Worm (Caenorhabditis elegans) whole organism, late embryonic: ENCODE measurements around the gene Y51H4A.25.

ENCODE experiments used
- C08G9.2 ChIP-seq: sonication (generic microtip); optimal IDR thresholded peaks from 2 replicates; lab custom pipeline; 2016; ENCODE audit warnings: mild to moderate bottlenecking, missing genetic modification characterization, moderate library complexity, missing compliant biosample characterization
- C38D4.7 ChIP-seq: fragments of 200-800 bp; sonication (Bioruptor generic); optimal IDR thresholded peaks from 2 replicates; lab custom pipeline; 2018; ENCODE audit warnings: mild to moderate bottlenecking, missing genetic modification characterization, moderate library complexity, missing compliant biosample characterization
- K02D7.2 ChIP-seq: sonication (generic microtip); optimal IDR thresholded peaks from 2 replicates; lab custom pipeline; 2017; ENCODE audit warnings: mild to moderate bottlenecking, missing genetic modification characterization, missing compliant biosample characterization
- ceh-14 ChIP-seq: sonication (generic microtip); optimal IDR thresholded peaks from 2 replicates; lab custom pipeline; 2016; ENCODE audit warnings: missing genotype, missing genetic modification characterization, missing compliant biosample characterization
- ceh-22 ChIP-seq: sonication (generic microtip); optimal IDR thresholded peaks from 2 replicates; lab custom pipeline; 2017; ENCODE audit warnings: missing biosample characterization, missing genetic modification characterization
- ceh-30 ChIP-seq: fragments of 150-350 bp; optimal IDR thresholded peaks from 2 replicates; lab custom pipeline; 2014; ENCODE audit warnings: missing biosample characterization, missing genetic modification characterization
- ceh-31 ChIP-seq: sonication (generic microtip); optimal IDR thresholded peaks from 2 replicates; lab custom pipeline; 2016; ENCODE audit warnings: missing genetic modification characterization, missing compliant biosample characterization
- ceh-34 ChIP-seq: sonication (generic microtip); optimal IDR thresholded peaks from 2 replicates; lab custom pipeline; 2016; ENCODE audit warnings: mild to moderate bottlenecking, missing genetic modification characterization, missing compliant biosample characterization
- ceh-48 ChIP-seq: sonication (generic microtip); optimal IDR thresholded peaks from 2 replicates; lab custom pipeline; 2016; ENCODE audit warnings: missing genetic modification characterization, inconsistent platforms, missing compliant biosample characterization
- ceh-6 ChIP-seq: fragments of 200-800 bp; sonication (Bioruptor generic); optimal IDR thresholded peaks from 2 replicates; lab custom pipeline; 2018; ENCODE audit warnings: mild to moderate bottlenecking, missing genetic modification characterization, missing compliant biosample characterization
- ceh-9 ChIP-seq: sonication (generic microtip); optimal IDR thresholded peaks from 2 replicates; lab custom pipeline; 2016; ENCODE audit warnings: mild to moderate bottlenecking, missing genetic modification characterization, inconsistent platforms, missing compliant biosample characterization
- dmd-4 ChIP-seq: sonication (generic microtip); optimal IDR thresholded peaks from 2 replicates; lab custom pipeline; 2016; ENCODE audit warnings: borderline replicate concordance, missing genetic modification characterization, missing compliant biosample characterization
- dve-1 ChIP-seq: sonication (generic microtip); optimal IDR thresholded peaks from 2 replicates; lab custom pipeline; 2017; ENCODE audit warnings: antibody characterized with exemption, mild to moderate bottlenecking, missing genetic modification characterization, missing compliant biosample characterization
- elt-2 ChIP-seq: sonication (generic microtip); optimal IDR thresholded peaks from 2 replicates; lab custom pipeline; 2016; ENCODE audit warnings: missing genetic modification reagents, missing genetic modification characterization, missing compliant biosample characterization
- fkh-10 ChIP-seq: fragments of 150-350 bp; optimal IDR thresholded peaks from 2 replicates; lab custom pipeline; 2014; ENCODE audit warnings: missing biosample characterization, missing genetic modification reagents, missing genetic modification characterization
- hlh-15 ChIP-seq: sonication (generic microtip); optimal IDR thresholded peaks from 2 replicates; lab custom pipeline; 2016; ENCODE audit warnings: missing genetic modification characterization, missing compliant biosample characterization
- hlh-8 ChIP-seq: sonication (generic microtip); optimal IDR thresholded peaks from 2 replicates; lab custom pipeline; 2016; ENCODE audit warnings: missing genotype, missing genetic modification characterization, missing compliant biosample characterization
- lim-6 ChIP-seq: sonication (generic microtip); optimal IDR thresholded peaks from 2 replicates; lab custom pipeline; 2016; ENCODE audit warnings: missing genetic modification characterization, missing compliant biosample characterization
- lin-11 ChIP-seq: fragments of 200-800 bp; sonication (Bioruptor generic); optimal IDR thresholded peaks from 2 replicates; lab custom pipeline; 2018; ENCODE audit warnings: mild to moderate bottlenecking, missing genetic modification characterization, missing compliant biosample characterization
- nfya-1 ChIP-seq: sonication (generic microtip); optimal IDR thresholded peaks from 2 replicates; lab custom pipeline; 2017; ENCODE audit warnings: missing genetic modification characterization, mild to moderate bottlenecking, missing compliant biosample characterization, antibody characterized with exemption, moderate library complexity
- nhr-11 ChIP-seq: fragments of 150-350 bp; optimal IDR thresholded peaks from 2 replicates; lab custom pipeline; 2014; ENCODE audit warnings: missing biosample characterization, missing genetic modification characterization
- nhr-232 ChIP-seq: sonication (generic microtip); optimal IDR thresholded peaks from 2 replicates; lab custom pipeline; 2016; ENCODE audit warnings: missing genetic modification characterization, missing compliant biosample characterization
- pag-3 ChIP-seq: sonication (generic microtip); optimal IDR thresholded peaks from 2 replicates; lab custom pipeline; 2016; ENCODE audit warnings: missing compliant biosample characterization, missing genetic modification characterization, borderline replicate concordance
- pat-9 ChIP-seq: fragments of 200-800 bp; sonication (Bioruptor generic); optimal IDR thresholded peaks from 2 replicates; lab custom pipeline; 2018; ENCODE audit warnings: mild to moderate bottlenecking, missing genetic modification characterization, moderate library complexity, missing compliant biosample characterization
- pax-1 ChIP-seq: fragments of 150-350 bp; optimal IDR thresholded peaks from 2 replicates; lab custom pipeline; 2014; ENCODE audit warnings: missing biosample characterization, missing genetic modification characterization
- pha-4 ChIP-seq: fragments of 150-350 bp; optimal IDR thresholded peaks from 2 replicates; lab custom pipeline; 2018; ENCODE audit warnings: missing biosample characterization, missing genetic modification reagents, missing genetic modification characterization
- pqm-1 ChIP-seq: sonication (generic microtip); optimal IDR thresholded peaks from 2 replicates; lab custom pipeline; 2016; ENCODE audit warnings: missing genetic modification characterization, missing compliant biosample characterization
- pros-1 ChIP-seq: fragments of 150-350 bp; optimal IDR thresholded peaks from 2 replicates; lab custom pipeline; 2014; ENCODE audit warnings: missing biosample characterization, missing genetic modification reagents, missing genetic modification characterization
- sdc-2 ChIP-seq: sonication (generic microtip); optimal IDR thresholded peaks from 2 replicates; lab custom pipeline; 2016; ENCODE audit warnings: missing genotype, missing genetic modification characterization, missing compliant biosample characterization
- tbx-2 ChIP-seq: sonication (generic microtip); optimal IDR thresholded peaks from 2 replicates; lab custom pipeline; 2016; ENCODE audit warnings: missing genetic modification characterization, missing compliant biosample characterization
- tbx-7 ChIP-seq: sonication (generic microtip); optimal IDR thresholded peaks from 2 replicates; lab custom pipeline; 2016; ENCODE audit warnings: missing genotype, missing genetic modification characterization, missing compliant biosample characterization
- unc-3 ChIP-seq, 2 experiments: fragments of 200-800 bp in 1 of 2; sonication (Bioruptor generic) in 1 of 2; sonication (generic microtip) in 1 of 2; conservative IDR thresholded peaks in 1 of 2; optimal IDR thresholded peaks in 1 of 2; 2 replicates each; pipeline versions ENCODE4 v1.3.6 to Lab custom; 2016 to 2022; ENCODE audit warnings: missing compliant biosample characterization in 2 of 2, missing genetic modification characterization in 2 of 2, missing genetic modification reagents in 1 of 2
- unc-42 ChIP-seq: sonication (generic microtip); optimal IDR thresholded peaks from 2 replicates; lab custom pipeline; 2016; ENCODE audit warnings: missing genotype, missing genetic modification characterization, missing compliant biosample characterization

Y51H4A.25 gene

DNA sequence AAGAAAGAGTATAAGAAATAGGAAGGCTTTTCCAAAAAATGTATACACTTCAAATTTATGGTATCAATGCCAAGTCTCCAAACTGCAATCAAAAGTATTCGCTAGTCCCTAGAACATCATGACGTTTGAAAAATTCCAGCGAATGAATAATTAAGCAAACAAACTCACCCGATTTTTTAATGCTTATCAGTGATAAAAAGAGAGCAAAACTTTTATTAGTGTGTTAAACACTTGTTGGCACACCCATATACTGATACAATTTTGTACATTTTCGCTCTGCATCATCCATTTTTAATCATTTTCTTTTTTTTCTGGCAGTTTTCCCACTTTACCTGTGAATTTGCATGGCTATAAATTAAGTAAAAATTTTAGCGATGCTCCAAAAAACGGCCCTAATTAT lies at the start of gene Y51H4A.25:
TSS of gene Y51H4A.25 (plus strand) at position 373 of the 400 bp plus-strand sequence.
- TF ChIP-seq pax-1 (tag; lab: Kevin White, UChicago) (no peak), tbx-2 (tag; lab: Kevin White, UChicago) (no peak), hlh-15 (no peak), fkh-10 (GFP tag; lab: Kevin White, UChicago) (no peak), dve-1 (tag; lab: Kevin White, UChicago) (no peak), pat-9 (tag; lab: Kevin White, UChicago) (no peak), lin-11 (tag; lab: Kevin White, UChicago) (no peak), dmd-4 (tag; lab: Kevin White, UChicago) (no peak), ceh-48 (no peak), K02D7.2 (tag; lab: Kevin White, UChicago) (no peak), ceh-31 (tag; lab: Kevin White, UChicago) (no peak), sdc-2 (no peak), unc-3 (GFP tag; conservative IDR thresholded peaks at IDR 0.05; lab: Robert Waterston, UW) (no peak), unc-3 (tag; optimal IDR thresholded peaks at IDR 0.05; lab: Kevin White, UChicago) (no peak), elt-2 (no peak), ceh-22 (tag; lab: Kevin White, UChicago) (no peak)

DNA sequence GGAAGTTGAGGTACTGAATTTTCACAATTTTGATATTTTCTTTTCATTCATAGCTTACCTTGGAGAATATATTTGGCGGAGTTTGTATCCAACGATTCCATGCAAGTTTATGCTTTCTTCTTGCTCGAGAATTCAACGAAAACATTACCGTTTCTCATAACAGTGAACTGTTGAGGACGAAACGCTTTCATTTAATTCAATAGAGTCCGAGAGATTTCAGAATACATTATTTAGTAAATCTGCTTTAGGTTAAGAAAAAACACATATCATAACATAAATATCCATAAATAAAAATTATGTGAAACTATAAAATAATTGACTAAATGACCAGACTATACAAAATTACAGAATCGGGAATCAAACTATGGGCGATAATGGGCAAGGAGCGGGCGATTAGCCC lies 41.6 kb upstream of the Y51H4A.25 start, which contains the start of gene Y51H4A.941:
TSS of gene Y51H4A.941 (minus strand) at position 101 of the 400 bp plus-strand sequence.
- TF ChIP-seq lim-6 (tag; lab: Kevin White, UChicago) (no peak), ceh-14 (tag; lab: Kevin White, UChicago) (no peak), ceh-30 (tag; lab: Kevin White, UChicago) (no peak), ceh-6 (GFP tag; lab: Kevin White, UChicago) (no peak), pqm-1 (tag; lab: Kevin White, UChicago) (no peak), hlh-8 (no peak), ceh-48 (no peak), nfya-1 (tag; lab: Kevin White, UChicago) (no peak), nhr-11 (tag; lab: Kevin White, UChicago) (no peak), pha-4 (tag; lab: Kevin White, UChicago) (no peak), pax-1 (tag; lab: Kevin White, UChicago) (no peak), ceh-31 (tag; lab: Kevin White, UChicago) (no peak)

DNA sequence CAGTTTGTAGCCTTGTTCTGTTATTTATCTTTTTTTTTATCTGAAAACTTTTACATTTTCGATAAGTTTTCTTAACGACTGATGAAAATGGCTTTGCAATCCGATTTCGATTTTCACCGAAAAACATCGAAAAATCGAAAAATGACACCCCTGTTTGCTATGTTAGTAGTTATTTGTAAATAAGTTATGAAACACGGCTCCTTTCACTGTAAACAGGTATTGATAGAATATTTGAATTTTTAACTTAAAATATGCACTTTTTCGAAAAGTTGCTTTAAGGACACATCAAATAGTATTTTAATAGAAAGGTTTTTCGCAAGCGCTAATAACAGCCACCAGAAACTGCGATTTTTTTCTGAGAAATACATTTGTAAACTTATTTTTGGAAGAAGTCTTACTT lies 39.7 kb upstream of the Y51H4A.25 start:
- TF ChIP-seq ceh-31 (tag; lab: Kevin White, UChicago) (no peak), C38D4.7 (GFP tag; lab: Kevin White, UChicago) (no peak), elt-2 (no peak), lin-11 (tag; lab: Kevin White, UChicago) (no peak), pqm-1 (tag; lab: Kevin White, UChicago) (no peak), K02D7.2 (tag; lab: Kevin White, UChicago) (no peak), C08G9.2 (tag; lab: Kevin White, UChicago) (no peak), lim-6 (tag; lab: Kevin White, UChicago) (no peak), pag-3 (tag; lab: Kevin White, UChicago) (no peak), unc-42 (tag; lab: Kevin White, UChicago) (no peak), dve-1 (tag; lab: Kevin White, UChicago) (no peak), ceh-48 (no peak), ceh-22 (tag; lab: Kevin White, UChicago) (no peak), nhr-232 (no peak), ceh-34 (tag; lab: Kevin White, UChicago) (no peak), tbx-2 (tag; lab: Kevin White, UChicago) (no peak), pros-1 (tag; lab: Kevin White, UChicago) (no peak)
- TF ChIP-seq, all 69 proteins: peak for 0

DNA sequence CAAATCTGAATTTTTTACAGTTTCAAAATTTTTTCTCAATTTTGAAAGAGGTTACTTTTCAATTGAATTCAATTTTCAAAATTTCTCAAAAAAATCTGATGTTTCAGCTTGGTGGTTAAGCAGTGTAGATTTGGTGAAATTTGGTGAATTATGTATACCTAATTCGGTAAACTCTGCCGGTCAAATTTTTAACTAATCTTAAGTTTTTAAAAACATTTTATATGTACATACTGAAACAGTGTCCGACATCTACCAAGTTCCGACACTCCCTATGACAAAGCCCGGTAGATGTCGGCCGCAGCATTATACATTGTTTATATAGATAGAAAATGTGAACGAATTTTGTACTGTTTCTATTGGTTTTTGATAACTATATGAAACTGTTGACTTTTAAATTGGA lies 29.2 kb upstream of the Y51H4A.25 start:
- no peak for TF ChIP-seq tbx-7 (tag; lab: Kevin White, UChicago)
- no peak for TF ChIP-seq ceh-9 (tag; lab: Kevin White, UChicago)
